4 fruit fly cellular contexts compared by ENCODE assay signal in the genomic region with DNA sequence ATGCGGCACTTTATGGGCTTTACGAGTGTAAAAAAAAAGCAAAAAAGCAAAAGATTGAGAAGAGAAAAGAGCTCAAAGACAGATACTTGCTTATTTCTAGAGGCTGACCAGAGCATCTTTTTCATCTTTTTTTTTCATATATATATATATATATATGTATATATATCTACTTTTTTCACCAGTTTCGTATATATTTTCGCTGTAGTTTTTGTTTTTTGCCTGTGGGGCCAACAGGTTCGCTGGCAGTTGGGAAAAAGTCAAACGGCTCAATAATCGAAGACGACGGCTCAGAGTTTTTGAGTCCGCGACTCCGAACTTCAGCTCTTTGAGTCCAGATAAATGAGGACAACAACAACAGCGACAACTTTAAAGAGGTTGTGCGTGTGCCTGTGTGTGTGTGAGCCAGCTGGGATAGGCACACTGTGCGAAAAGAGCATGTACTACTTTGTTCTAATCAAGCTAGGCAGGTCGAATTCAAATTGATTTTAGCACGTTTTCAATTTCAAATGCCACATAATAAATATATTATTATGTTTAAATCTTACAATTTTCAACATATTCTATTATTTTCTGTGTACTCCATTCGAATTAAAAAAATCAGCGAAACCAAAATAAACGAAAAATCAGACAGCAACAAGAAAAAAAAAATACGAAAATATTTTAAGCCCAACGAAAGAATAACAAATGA.
TF ChIP-seq lines count a peak whose summit lies in the region.

No protein-coding gene starts in this region.

- TF ChIP-seq CTCF in whole organism, embryonic (GFP tag; optimal IDR thresholded peaks at IDR 0.05; lab: Kevin White, UChicago) = no peak

TF ChIP-seq in whole organism, embryonic, 481 proteins besides CTCF, POLR2A, EP300 and RAD21 (continues in another document):
- TF ChIP-seq CG9817 (tag; optimal IDR thresholded peaks at IDR 0.05; lab: Kevin White, UChicago) (peak; percentile 12), NfI (GFP tag; optimal IDR thresholded peaks at IDR 0.05; lab: Kevin White, UChicago) (peak; percentile 6), Spps (tag; optimal IDR thresholded peaks at IDR 0.05; lab: Kevin White, UChicago) (no peak), CG9727 (GFP tag; optimal IDR thresholded peaks at IDR 0.05; lab: Kevin White, UChicago) (peak; percentile 10), HLH4C (GFP tag; IDR thresholded peaks at IDR 0.05; lab: Robert Waterston, UW; ENCODE audit: partially characterized antibody) (no peak), az2 (GFP tag; optimal IDR thresholded peaks at IDR 0.05; lab: Kevin White, UChicago) (peak; percentile 19), CG2712 (tag; optimal IDR thresholded peaks at IDR 0.05; lab: Kevin White, UChicago) (peak; percentile 11), lov (optimal IDR thresholded peaks at IDR 0.05; lab: Kevin White, UChicago) (no peak), lov (GFP tag; IDR thresholded peaks at IDR 0.05; lab: Robert Waterston, UW) (no peak), eve (GFP tag; optimal IDR thresholded peaks at IDR 0.05; lab: Kevin White, UChicago) (peak in 1 of 2 experiments; percentile 54), CG8290 (GFP tag; optimal IDR thresholded peaks at IDR 0.05; lab: Kevin White, UChicago) (no peak), CG8290 (tag; optimal IDR thresholded peaks at IDR 0.05; lab: Kevin White, UChicago) (peak in 1 of 2 experiments; percentile 3), stc (GFP tag; IDR thresholded peaks at IDR 0.05; lab: Robert Waterston, UW) (no peak), PHDP (tag; optimal IDR thresholded peaks at IDR 0.05; lab: Kevin White, UChicago) (peak; percentile 11), esg (GFP tag; conservative IDR thresholded peaks at IDR 0.05; lab: Robert Waterston, UW) (no peak), HLH54F (GFP tag; optimal IDR thresholded peaks at IDR 0.05; lab: Kevin White, UChicago) (no peak), slbo (GFP tag; IDR thresholded peaks at IDR 0.05; lab: Robert Waterston, UW) (peak; percentile 56), Hr3 (GFP tag; optimal IDR thresholded peaks at IDR 0.05; lab: Kevin White, UChicago) (peak; percentile 24), CG2120 (GFP tag; optimal IDR thresholded peaks at IDR 0.05; lab: Kevin White, UChicago) (peak; percentile 19), Med (GFP tag; lab: Kevin White, UChicago) (peak; percentile 43), tgo (GFP tag; IDR thresholded peaks at IDR 0.05; lab: Robert Waterston, UW) (peak; percentile 45; the same call in 1 of the 3 replicates)

TF ChIP-seq in whole organism, prepupa, 60 proteins besides CTCF, POLR2A, EP300 and RAD21 (continues in another document):
- TF ChIP-seq achi (GFP tag; optimal IDR thresholded peaks at IDR 0.05; lab: Kevin White, UChicago) (peak; percentile 83), CG9139 (GFP tag; optimal IDR thresholded peaks at IDR 0.05; lab: Kevin White, UChicago) (peak; percentile 42), CG8119 (GFP tag; IDR thresholded peaks at IDR 0.05; lab: Robert Waterston, UW) (peak; percentile 79), OdsH (GFP tag; optimal IDR thresholded peaks at IDR 0.05; lab: Kevin White, UChicago) (peak; percentile 85), CG8632 (GFP tag; optimal IDR thresholded peaks at IDR 0.05; lab: Kevin White, UChicago) (peak; percentile 89), CG15336 (GFP tag; IDR thresholded peaks at IDR 0.05; lab: Robert Waterston, UW) (peak; percentile 84), fd85E (GFP tag; optimal IDR thresholded peaks at IDR 0.05; lab: Kevin White, UChicago) (peak; percentile 61), lz (GFP tag; optimal IDR thresholded peaks at IDR 0.05; lab: Kevin White, UChicago) (peak; percentile 74), Eip78C (GFP tag; lab: Kevin White, UChicago) (peak; percentile 97), CG6792 (GFP tag; optimal IDR thresholded peaks at IDR 0.05; lab: Kevin White, UChicago) (peak; percentile 85), topi (GFP tag; optimal IDR thresholded peaks at IDR 0.05; lab: Kevin White, UChicago) (peak; percentile 80), CG7368 (GFP tag; optimal IDR thresholded peaks at IDR 0.05; lab: Kevin White, UChicago) (peak; percentile 82), svp (GFP tag; lab: Kevin White, UChicago) (peak; percentile 87), Eip93F (GFP tag; optimal IDR thresholded peaks at IDR 0.05; lab: Kevin White, UChicago) (peak; percentile 80), CG10669 (GFP tag; optimal IDR thresholded peaks at IDR 0.05; lab: Kevin White, UChicago) (peak; percentile 75), Ets96B (tag; optimal IDR thresholded peaks at IDR 0.05; lab: Kevin White, UChicago) (peak; percentile 74), Hr4 (GFP tag; optimal IDR thresholded peaks at IDR 0.05; lab: Kevin White, UChicago) (peak; percentile 59), salr (GFP tag; optimal IDR thresholded peaks at IDR 0.05; lab: Kevin White, UChicago) (peak; percentile 41 to 62), CG3919 (GFP tag; optimal IDR thresholded peaks at IDR 0.05; lab: Kevin White, UChicago) (peak; percentile 88), dac (GFP tag; optimal IDR thresholded peaks at IDR 0.05; lab: Kevin White, UChicago) (peak; percentile 65), Lpt (GFP tag; optimal IDR thresholded peaks at IDR 0.05; lab: Kevin White, UChicago) (peak; percentile 76)

TF ChIP-seq in whole organism, pupa, 21 proteins besides CTCF, POLR2A, EP300 and RAD21:
- peak; percentile 75 for TF ChIP-seq Pif1A (GFP tag; optimal IDR thresholded peaks at IDR 0.05; lab: Kevin White, UChicago)
- peak; percentile 87 for TF ChIP-seq CG4496 (GFP tag; IDR thresholded peaks at IDR 0.05; lab: Robert Waterston, UW)
- TF ChIP-seq Ets98B (GFP tag; IDR thresholded peaks at IDR 0.05; lab: Robert Waterston, UW) = peak; percentile 81
- peak; percentile 65; the same call in 2 of the 3 replicates for TF ChIP-seq fd96Ca (GFP tag; IDR thresholded peaks at IDR 0.05; lab: Robert Waterston, UW)
- TF ChIP-seq CG17806 (tag; optimal IDR thresholded peaks at IDR 0.05; lab: Kevin White, UChicago) = peak; percentile 72
- TF ChIP-seq CG8159 (tag; optimal IDR thresholded peaks at IDR 0.05; lab: Kevin White, UChicago) = peak; percentile 81
- TF ChIP-seq CG14655 (GFP tag; optimal IDR thresholded peaks at IDR 0.05; lab: Kevin White, UChicago) = peak; percentile 65
- peak; percentile 80 for TF ChIP-seq Snoo (tag; optimal IDR thresholded peaks at IDR 0.05; lab: Kevin White, UChicago)
- TF ChIP-seq CG12605 (GFP tag; IDR thresholded peaks at IDR 0.05; lab: Robert Waterston, UW) = peak; percentile 55; the same call in 1 of the 2 replicates
- no peak for TF ChIP-seq CG10348 (GFP tag; IDR thresholded peaks at IDR 0.05; lab: Robert Waterston, UW)
- peak; percentile 60 for TF ChIP-seq CG9948 (tag; optimal IDR thresholded peaks at IDR 0.05; lab: Kevin White, UChicago)
- TF ChIP-seq gl (tag; optimal IDR thresholded peaks at IDR 0.05; lab: Kevin White, UChicago) = peak; percentile 28
- peak; percentile 56 for TF ChIP-seq EcR (GFP tag; optimal IDR thresholded peaks at IDR 0.05; lab: Kevin White, UChicago)
- TF ChIP-seq D1 (tag; optimal IDR thresholded peaks at IDR 0.05; lab: Kevin White, UChicago) = peak; percentile 62
- peak; percentile 42 for TF ChIP-seq CG13204 (GFP tag; optimal IDR thresholded peaks at IDR 0.05; lab: Kevin White, UChicago)
- TF ChIP-seq CG8301 (tag; optimal IDR thresholded peaks at IDR 0.05; lab: Kevin White, UChicago) = peak; percentile 59
- peak; percentile 77 for TF ChIP-seq CG15710 (tag; optimal IDR thresholded peaks at IDR 0.05; lab: Kevin White, UChicago)
- TF ChIP-seq Pif1B (GFP tag; optimal IDR thresholded peaks at IDR 0.05; lab: Kevin White, UChicago) = peak; percentile 79
- peak; percentile 56 for TF ChIP-seq CG34367 (tag; optimal IDR thresholded peaks at IDR 0.05; lab: Kevin White, UChicago)
- TF ChIP-seq rn (GFP tag; IDR thresholded peaks at IDR 0.05; lab: Robert Waterston, UW) = peak; percentile 60
- peak; percentile 85 for TF ChIP-seq CG32121 (GFP tag; IDR thresholded peaks at IDR 0.05; lab: Robert Waterston, UW)
TF ChIP-seq in whole organism, pupa: peak in this region for 20.

TF ChIP-seq in whole organism, wandering third instar larva, 38 proteins besides CTCF, POLR2A, EP300 and RAD21:
- peak; percentile 78 for TF ChIP-seq rgr (GFP tag; optimal IDR thresholded peaks at IDR 0.05; lab: Kevin White, UChicago)
- TF ChIP-seq br (GFP tag; optimal IDR thresholded peaks at IDR 0.05; lab: Kevin White, UChicago) = peak; percentile 33
- TF ChIP-seq Hr83 (GFP tag; optimal IDR thresholded peaks at IDR 0.05; lab: Kevin White, UChicago; ENCODE audit: poor library complexity, severe bottlenecking) = no peak
- TF ChIP-seq Hnf4 (GFP tag; optimal IDR thresholded peaks at IDR 0.05; lab: Kevin White, UChicago) = peak; percentile 56
- no peak for TF ChIP-seq usp (GFP tag; optimal IDR thresholded peaks at IDR 0.05; lab: Kevin White, UChicago)
- peak; percentile 82 for TF ChIP-seq Sp1 (GFP tag; optimal IDR thresholded peaks at IDR 0.05; lab: Kevin White, UChicago)
- TF ChIP-seq CG9705 (GFP tag; optimal IDR thresholded peaks at IDR 0.05; lab: Kevin White, UChicago) = peak; percentile 4
- TF ChIP-seq GATAd (GFP tag; optimal IDR thresholded peaks at IDR 0.05; lab: Kevin White, UChicago) = no peak
- peak; percentile 64 for TF ChIP-seq ey (GFP tag; optimal IDR thresholded peaks at IDR 0.05; lab: Kevin White, UChicago)
- TF ChIP-seq fru (GFP tag; optimal IDR thresholded peaks at IDR 0.05; lab: Kevin White, UChicago) = peak; percentile 75
- TF ChIP-seq dmrt93B (GFP tag; optimal IDR thresholded peaks at IDR 0.05; lab: Kevin White, UChicago) = peak; percentile 64
- TF ChIP-seq psq (GFP tag; optimal IDR thresholded peaks at IDR 0.05; lab: Kevin White, UChicago) = peak; percentile 72
- TF ChIP-seq sage (GFP tag; optimal IDR thresholded peaks at IDR 0.05; lab: Kevin White, UChicago) = peak; percentile 74
- TF ChIP-seq Dif (GFP tag; optimal IDR thresholded peaks at IDR 0.05; lab: Kevin White, UChicago; ENCODE audit: partially characterized antibody) = no peak
- TF ChIP-seq h (GFP tag; optimal IDR thresholded peaks at IDR 0.05; lab: Kevin White, UChicago) = peak; percentile 85
- no peak for TF ChIP-seq lola (GFP tag; optimal IDR thresholded peaks at IDR 0.05; lab: Kevin White, UChicago)
- TF ChIP-seq pan (optimal IDR thresholded peaks at IDR 0.05; lab: Kevin White, UChicago) = no peak
- no peak for TF ChIP-seq Dfd (GFP tag; optimal IDR thresholded peaks at IDR 0.05; lab: Kevin White, UChicago)
- no peak for TF ChIP-seq Mio (GFP tag; optimal IDR thresholded peaks at IDR 0.05; lab: Kevin White, UChicago)
- no peak for TF ChIP-seq tai (GFP tag; optimal IDR thresholded peaks at IDR 0.05; lab: Kevin White, UChicago)
- peak; percentile 45 for TF ChIP-seq brk (GFP tag; optimal IDR thresholded peaks at IDR 0.05; lab: Kevin White, UChicago)
- TF ChIP-seq foxo (GFP tag; optimal IDR thresholded peaks at IDR 0.05; lab: Kevin White, UChicago) = peak in 1 of 2 experiments; percentile 87
- peak; percentile 45 for TF ChIP-seq woc (GFP tag; optimal IDR thresholded peaks at IDR 0.05; lab: Kevin White, UChicago)
- TF ChIP-seq Rel (GFP tag; optimal IDR thresholded peaks at IDR 0.05; lab: Kevin White, UChicago) = peak; percentile 19
- TF ChIP-seq Rel (tag; optimal IDR thresholded peaks at IDR 0.05; lab: Kevin White, UChicago) = peak; percentile 34
- TF ChIP-seq OdsH (GFP tag; optimal IDR thresholded peaks at IDR 0.05; lab: Kevin White, UChicago) = peak; percentile 75
- TF ChIP-seq HLH106 (tag; optimal IDR thresholded peaks at IDR 0.05; lab: Kevin White, UChicago) = peak; percentile 80
